Worm (Caenorhabditis elegans) whole organism, young adult: ENCODE data around the gene R02D1.2.

Experiments used
- C06A6.2 ChIP-seq: fragments of 200-800 bp; sonication (Bioruptor generic); conservative IDR thresholded peaks from 2 replicates; pipeline ENCODE4 v1.3.6; 2022; ENCODE audit warnings: missing genetic modification characterization, missing compliant biosample characterization
- C17E4.6 ChIP-seq: fragments of 200-800 bp; sonication (Bioruptor generic); IDR thresholded peaks from 2 replicates; pipeline ENCODE4 v1.3.6; 2022; ENCODE audit warnings: missing genetic modification reagents, missing genetic modification characterization, missing compliant biosample characterization
- F55B11.4 ChIP-seq: sonication (generic microtip); optimal IDR thresholded peaks from 2 replicates; lab custom pipeline; 2016; ENCODE audit warnings: missing compliant biosample characterization, missing genetic modification characterization, borderline replicate concordance; ENCODE audit not compliant: insufficient read depth
- F57A8.1 ChIP-seq: fragments of 200-800 bp; sonication (Bioruptor generic); optimal IDR thresholded peaks from 2 replicates; lab custom pipeline; 2018; ENCODE audit warnings: mild to moderate bottlenecking, missing genetic modification characterization, moderate library complexity, missing compliant biosample characterization
- F57C9.4 ChIP-seq: sonication (generic microtip); optimal IDR thresholded peaks from 2 replicates; lab custom pipeline; 2017; ENCODE audit warnings: mild to moderate bottlenecking, missing genetic modification characterization, missing compliant biosample characterization
- K11D2.4 ChIP-seq: fragments of 200-800 bp; sonication (Bioruptor generic); IDR thresholded peaks from 2 replicates; pipeline ENCODE4 v1.3.6; 2022; ENCODE audit warnings: missing genetic modification reagents, missing genetic modification characterization, missing compliant biosample characterization
- K12H6.12 ChIP-seq: fragments of 200-800 bp; sonication (Bioruptor generic); optimal IDR thresholded peaks from 2 replicates; lab custom pipeline; 2018; ENCODE audit warnings: mild to moderate bottlenecking, missing genetic modification characterization, missing compliant biosample characterization
- Y53F4B.3 ChIP-seq: fragments of 200-800 bp; sonication (Bioruptor generic); IDR thresholded peaks from 2 replicates; pipeline ENCODE4 v1.3.6; 2022; ENCODE audit warnings: missing genetic modification reagents, missing genetic modification characterization, missing compliant biosample characterization
- Y53G8AR.9 ChIP-seq: fragments of 200-800 bp; sonication (Bioruptor generic); conservative IDR thresholded peaks from 2 replicates; pipeline ENCODE4 v1.3.6; 2022; ENCODE audit warnings: missing genetic modification reagents, missing genetic modification characterization, missing compliant biosample characterization
- Y79H2A.3 ChIP-seq: fragments of 200-800 bp; sonication (Bioruptor generic); conservative IDR thresholded peaks from 2 replicates; pipeline ENCODE4 v1.3.6; 2022; ENCODE audit warnings: missing genetic modification reagents, missing genetic modification characterization, missing compliant biosample characterization
- ZK185.1 ChIP-seq: sonication (generic microtip); optimal IDR thresholded peaks from 2 replicates; lab custom pipeline; 2016; ENCODE audit warnings: mild to moderate bottlenecking, missing genetic modification characterization, missing compliant biosample characterization; ENCODE audit not compliant: poor library complexity, severe bottlenecking
- aptf-2 ChIP-seq: fragments of 200-800 bp; sonication (Bioruptor generic); conservative IDR thresholded peaks from 2 replicates; pipeline ENCODE4 v1.3.6; 2022; ENCODE audit warnings: missing genetic modification reagents, missing genetic modification characterization, missing compliant biosample characterization
- aptf-3 ChIP-seq: fragments of 200-800 bp; sonication (Bioruptor generic); IDR thresholded peaks from 2 replicates; pipeline ENCODE4 v1.3.6; 2022; ENCODE audit warnings: missing genetic modification characterization, missing compliant biosample characterization
- athp-1 ChIP-seq: sonication (generic microtip); optimal IDR thresholded peaks from 2 replicates; lab custom pipeline; 2017; ENCODE audit warnings: mild to moderate bottlenecking, missing genetic modification characterization, missing compliant biosample characterization
- attf-5 ChIP-seq: fragments of 200-800 bp; sonication (Bioruptor generic); optimal IDR thresholded peaks from 2 replicates; lab custom pipeline; 2018; ENCODE audit warnings: mild to moderate bottlenecking, missing genetic modification characterization, missing compliant biosample characterization
- cebp-1 ChIP-seq, 2 experiments: fragments of 200-800 bp in 1 of 2; sonication (Bioruptor generic) in 1 of 2; sonication (generic microtip) in 1 of 2; IDR thresholded peaks in 1 of 2; optimal IDR thresholded peaks in 1 of 2; 2 replicates each; pipeline versions ENCODE4 v1.3.6 to Lab custom; 2017 to 2022; ENCODE audit warnings: missing compliant biosample characterization in 2 of 2, missing genetic modification characterization in 2 of 2, mild to moderate bottlenecking in 1 of 2, missing genetic modification reagents in 1 of 2, moderate library complexity in 1 of 2
- ceh-58 ChIP-seq: fragments of 200-800 bp; sonication (Bioruptor generic); IDR thresholded peaks from 2 replicates; pipeline ENCODE4 v1.3.6; 2022; ENCODE audit warnings: missing genetic modification characterization, missing compliant biosample characterization
- ceh-91 ChIP-seq: fragments of 200-800 bp; sonication (Bioruptor generic); IDR thresholded peaks from 2 replicates; pipeline ENCODE4 v1.3.6; 2022; ENCODE audit warnings: missing genetic modification reagents, missing genetic modification characterization, missing compliant biosample characterization
- chd-7 ChIP-seq: sonication (generic microtip); optimal IDR thresholded peaks from 2 replicates; lab custom pipeline; 2016; ENCODE audit warnings: mild to moderate bottlenecking, missing genetic modification characterization, moderate library complexity, missing compliant biosample characterization
- die-1 ChIP-seq: sonication (generic microtip); optimal IDR thresholded peaks from 2 replicates; lab custom pipeline; 2016; ENCODE audit warnings: missing genotype, mild to moderate bottlenecking, missing genetic modification characterization, missing compliant biosample characterization
- dox-1 ChIP-seq: fragments of 200-800 bp; sonication (Bioruptor generic); IDR thresholded peaks from 2 replicates; pipeline ENCODE4 v1.3.6; 2022; ENCODE audit warnings: missing genetic modification reagents, missing genetic modification characterization, missing compliant biosample characterization
- fkh-3 ChIP-seq: sonication (generic microtip); optimal IDR thresholded peaks from 2 replicates; lab custom pipeline; 2016; ENCODE audit warnings: mild to moderate bottlenecking, missing genetic modification characterization, missing compliant biosample characterization
- gei-17 ChIP-seq: fragments of 200-800 bp; sonication (Bioruptor generic); optimal IDR thresholded peaks from 2 replicates; lab custom pipeline; 2018; ENCODE audit warnings: mild to moderate bottlenecking, missing genetic modification characterization, missing compliant biosample characterization
- let-607 ChIP-seq, 2 experiments: fragments of 200-800 bp in 1 of 2; sonication (Bioruptor generic) in 1 of 2; sonication (generic microtip) in 1 of 2; optimal IDR thresholded peaks; 2 replicates each; lab custom pipeline; 2016 to 2018; ENCODE audit warnings: mild to moderate bottlenecking in 2 of 2, missing compliant biosample characterization in 2 of 2, missing genetic modification characterization in 2 of 2, moderate library complexity in 2 of 2, missing genotype in 1 of 2
- lin-40 ChIP-seq: sonication (generic microtip); optimal IDR thresholded peaks from 2 replicates; lab custom pipeline; 2016; ENCODE audit warnings: missing genetic modification characterization, mild to moderate bottlenecking, missing compliant biosample characterization, missing genotype, missing genetic modification reagents
- lin-54 ChIP-seq: fragments of 200-800 bp; sonication (Bioruptor generic); optimal IDR thresholded peaks from 2 replicates; lab custom pipeline; 2018; ENCODE audit warnings: mild to moderate bottlenecking, missing genetic modification characterization, missing compliant biosample characterization
- lsl-1 ChIP-seq: fragments of 200-800 bp; sonication (Bioruptor generic); optimal IDR thresholded peaks from 2 replicates; lab custom pipeline; 2018; ENCODE audit warnings: mild to moderate bottlenecking, missing genetic modification characterization, moderate library complexity, missing compliant biosample characterization
- madf-3 ChIP-seq: fragments of 200-800 bp; sonication (Bioruptor generic); IDR thresholded peaks from 2 replicates; pipeline ENCODE4 v1.3.6; 2022; ENCODE audit warnings: missing genetic modification reagents, missing genetic modification characterization, missing compliant biosample characterization
- madf-6 ChIP-seq: fragments of 200-800 bp; sonication (Bioruptor generic); IDR thresholded peaks from 2 replicates; pipeline ENCODE4 v1.3.6; 2022; ENCODE audit warnings: missing genetic modification reagents, missing genetic modification characterization, missing compliant biosample characterization
- mcd-1 ChIP-seq: fragments of 200-800 bp; sonication (Bioruptor generic); IDR thresholded peaks from 2 replicates; pipeline ENCODE4 v1.3.6; 2022; ENCODE audit warnings: missing genetic modification reagents, missing genetic modification characterization, missing compliant biosample characterization
- nhr-27 ChIP-seq: fragments of 200-800 bp; sonication (Bioruptor generic); optimal IDR thresholded peaks from 2 replicates; lab custom pipeline; 2018; ENCODE audit warnings: mild to moderate bottlenecking, missing genetic modification characterization, moderate library complexity, missing compliant biosample characterization
- nhr-90 ChIP-seq: sonication (generic microtip); optimal IDR thresholded peaks from 2 replicates; lab custom pipeline; 2016; ENCODE audit warnings: missing genotype, mild to moderate bottlenecking, missing genetic modification characterization, missing compliant biosample characterization
- pha-4 ChIP-seq: fragments of 150-350 bp; sonication (generic microtip); optimal IDR thresholded peaks from 2 replicates; lab custom pipeline; 2014; ENCODE audit warnings: missing biosample characterization, missing genetic modification reagents, missing genetic modification characterization
- sdz-38 ChIP-seq: sonication (generic microtip); optimal IDR thresholded peaks from 2 replicates; lab custom pipeline; 2016; ENCODE audit warnings: missing genotype, missing genetic modification characterization, missing compliant biosample characterization
- snpc-1.1 ChIP-seq: sonication (generic microtip); optimal IDR thresholded peaks from 2 replicates; lab custom pipeline; 2017; ENCODE audit warnings: missing genetic modification characterization, mild to moderate bottlenecking, missing compliant biosample characterization, antibody characterized with exemption, moderate library complexity, missing genotype, missing genetic modification reagents; ENCODE audit not compliant: insufficient read depth
- snpc-1.3 ChIP-seq: sonication (generic microtip); optimal IDR thresholded peaks from 2 replicates; lab custom pipeline; 2017; ENCODE audit warnings: missing genetic modification characterization, mild to moderate bottlenecking, missing compliant biosample characterization, antibody characterized with exemption, moderate library complexity, missing genotype, missing genetic modification reagents; ENCODE audit not compliant: insufficient read depth
- snpc-3.4 ChIP-seq: sonication (generic microtip); optimal IDR thresholded peaks from 2 replicates; lab custom pipeline; 2017; ENCODE audit warnings: missing genetic modification characterization, mild to moderate bottlenecking, missing compliant biosample characterization, antibody characterized with exemption, moderate library complexity, missing genotype, missing genetic modification reagents
- sptf-2 ChIP-seq: fragments of 200-800 bp; sonication (Bioruptor generic); optimal IDR thresholded peaks from 2 replicates; lab custom pipeline; 2018; ENCODE audit warnings: mild to moderate bottlenecking, missing genetic modification characterization, missing compliant biosample characterization
- ztf-18 ChIP-seq: sonication (generic microtip); optimal IDR thresholded peaks from 2 replicates; lab custom pipeline; 2016; ENCODE audit warnings: missing genotype, mild to moderate bottlenecking, missing genetic modification characterization, missing compliant biosample characterization
- ztf-22 ChIP-seq: fragments of 200-800 bp; sonication (Bioruptor generic); optimal IDR thresholded peaks from 2 replicates; lab custom pipeline; 2018; ENCODE audit warnings: mild to moderate bottlenecking, missing genetic modification characterization, moderate library complexity, missing compliant biosample characterization
- ztf-25 ChIP-seq: fragments of 200-800 bp; sonication (Bioruptor generic); IDR thresholded peaks from 2 replicates; pipeline ENCODE4 v1.3.6; 2022; ENCODE audit warnings: missing genetic modification reagents, missing genetic modification characterization, missing compliant biosample characterization
- ztf-26 ChIP-seq: sonication (generic microtip); optimal IDR thresholded peaks from 2 replicates; lab custom pipeline; 2017; ENCODE audit warnings: missing genetic modification characterization, missing compliant biosample characterization
- ztf-3 ChIP-seq: fragments of 200-800 bp; sonication (Bioruptor generic); optimal IDR thresholded peaks from 2 replicates; lab custom pipeline; 2018; ENCODE audit warnings: mild to moderate bottlenecking, missing genetic modification characterization, missing compliant biosample characterization

The R02D1.2 gene

ce11 chrV:4326841-4327240 is 4.2 kb upstream of the R02D1.2 start, which contains the start of gene D2063.1:
Gene D2063.1, plus strand, starts transcription at chrV:4327121.
- TF ChIP-seq athp-1 (no peak), attf-5 (GFP tag; lab: Kevin White, UChicago) (no peak), F55B11.4 (tag; lab: Kevin White, UChicago) (no peak), Y53F4B.3 (no peak), pha-4 (tag; lab: Kevin White, UChicago) (no peak), dox-1 (GFP tag; lab: Robert Waterston, UW) (no peak), snpc-1.3 (tag; lab: Kevin White, UChicago) (no peak), lsl-1 (GFP tag; lab: Kevin White, UChicago) (no peak), cebp-1 (GFP tag; IDR thresholded peaks at IDR 0.05; lab: Robert Waterston, UW) (no peak), cebp-1 (tag; optimal IDR thresholded peaks at IDR 0.05; lab: Kevin White, UChicago) (no peak), ztf-25 (no peak), ZK185.1 (tag; lab: Kevin White, UChicago) (no peak), snpc-3.4 (tag; lab: Kevin White, UChicago) (no peak), F57A8.1 (no peak), snpc-1.1 (no peak)

- TF ChIP-seq Y53G8AR.9: no peak
- TF ChIP-seq snpc-3.4 (tag; lab: Kevin White, UChicago): no peak
- no peak for TF ChIP-seq chd-7 (tag; lab: Kevin White, UChicago)
- TF ChIP-seq gei-17 (GFP tag; lab: Kevin White, UChicago): no peak
- no peak for TF ChIP-seq fkh-3 (tag; lab: Kevin White, UChicago)
- TF ChIP-seq let-607 (tag; optimal IDR thresholded peaks at IDR 0.05; lab: Kevin White, UChicago): no peak
- no peak for TF ChIP-seq ztf-26 (tag; lab: Kevin White, UChicago)
- TF ChIP-seq C17E4.6: no peak
- no peak for TF ChIP-seq Y53F4B.3
- no peak for TF ChIP-seq madf-3 (GFP tag; lab: Robert Waterston, UW)
- no peak for TF ChIP-seq sdz-38
- no peak for TF ChIP-seq die-1 (tag; lab: Kevin White, UChicago)
- TF ChIP-seq ztf-3 (GFP tag; lab: Kevin White, UChicago): no peak
- TF ChIP-seq, all 124 proteins: peak for 0
Measured at ce11 chrV:4325415-4325814, 2.8 kb upstream of the R02D1.2 start, which contains the start of gene nhr-125. Gene nhr-125, minus strand, starts transcription at chrV:4325515.

DNA sequence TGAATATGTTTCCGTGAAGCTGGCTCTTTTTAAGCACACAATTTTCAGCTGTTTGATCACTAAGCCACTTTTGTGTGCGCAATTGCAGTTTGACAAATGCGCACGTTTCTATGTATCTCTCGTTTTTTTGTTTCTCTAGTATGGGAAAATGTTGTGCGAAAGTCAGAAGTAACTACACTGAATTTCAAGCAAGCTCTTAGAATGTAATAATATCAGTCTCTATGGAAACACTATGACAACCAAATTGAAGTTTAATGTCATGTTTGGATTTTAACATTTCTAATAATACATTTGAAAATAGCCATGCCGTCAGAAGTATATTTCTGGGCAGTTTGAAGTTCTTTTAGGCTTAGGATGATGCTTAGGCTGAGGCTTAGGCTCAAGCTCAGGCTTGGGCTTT is 2.7 kb downstream of the R02D1.2 start, which contains the start of gene ZC132.9:
TSS of gene ZC132.9 (minus strand) at position 101 of the 400 bp plus-strand sequence.
- TF ChIP-seq aptf-3 (GFP tag; lab: Robert Waterston, UW) (no peak), Y79H2A.3 (GFP tag; lab: Robert Waterston, UW) (no peak), F57C9.4 (tag; lab: Kevin White, UChicago) (no peak), chd-7 (tag; lab: Kevin White, UChicago) (no peak), attf-5 (GFP tag; lab: Kevin White, UChicago) (no peak), lin-54 (GFP tag; lab: Kevin White, UChicago) (no peak), madf-3 (GFP tag; lab: Robert Waterston, UW) (no peak), nhr-27 (no peak), C06A6.2 (no peak)

- TF ChIP-seq lin-54 (GFP tag; lab: Kevin White, UChicago) (no peak), ceh-91 (GFP tag; lab: Robert Waterston, UW) (no peak), aptf-2 (GFP tag; lab: Robert Waterston, UW) (no peak), ztf-18 (tag; lab: Kevin White, UChicago) (no peak), Y79H2A.3 (GFP tag; lab: Robert Waterston, UW) (no peak), sptf-2 (no peak), mcd-1 (GFP tag; lab: Robert Waterston, UW) (no peak), madf-6 (no peak), ztf-22 (no peak), K11D2.4 (GFP tag; lab: Robert Waterston, UW) (no peak), pha-4 (tag; lab: Kevin White, UChicago) (no peak), ceh-58 (GFP tag; lab: Robert Waterston, UW) (no peak), lin-40 (tag; lab: Kevin White, UChicago) (no peak), nhr-90 (tag; lab: Kevin White, UChicago) (no peak), K12H6.12 (no peak)
Measured at ce11 chrV:4315057-4315456, 7.5 kb downstream of the R02D1.2 start, which contains the start of gene srh-192. Gene srh-192, minus strand, starts transcription at chrV:4315157.
